Worm (Caenorhabditis elegans): ENCODE results near the gene ZK430.5.

DNA sequence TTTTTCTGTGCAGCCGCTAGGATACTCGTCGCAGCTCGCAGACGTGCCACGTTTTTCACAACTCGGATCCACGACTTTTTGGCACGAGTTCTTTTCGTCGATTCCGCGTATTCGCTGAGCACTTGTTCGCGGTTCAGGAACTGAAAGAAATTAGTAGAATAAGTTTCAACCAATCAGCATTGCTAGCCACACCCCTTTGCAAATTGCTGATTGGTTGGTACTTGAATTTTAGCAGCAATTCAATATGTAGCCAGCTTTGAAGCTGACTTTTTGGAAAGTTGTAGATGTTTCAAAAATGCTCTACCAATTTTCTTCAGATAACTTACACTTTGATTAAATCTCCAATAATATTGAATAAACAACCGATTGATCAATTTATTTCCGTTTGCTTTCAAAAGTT lies 35.8 kb downstream of the ZK430.5 start:
- TF ChIP-seq fkh-10 (GFP tag; optimal IDR thresholded peaks at IDR 0.05) (no peak), irx-1 (tag; optimal IDR thresholded peaks at IDR 0.05) (no peak), nhr-28 (tag; optimal IDR thresholded peaks at IDR 0.05) (no peak), snpc-4 (tag; optimal IDR thresholded peaks at IDR 0.05) (no peak), ztf-11 (tag; optimal IDR thresholded peaks at IDR 0.05) (no peak), aly-2 (tag; optimal IDR thresholded peaks at IDR 0.05) (no peak), dsc-1 (tag; optimal IDR thresholded peaks at IDR 0.05) (no peak), pqm-1 (tag; optimal IDR thresholded peaks at IDR 0.05) (no peak), egl-27 (tag; optimal IDR thresholded peaks at IDR 0.05) (no peak), lin-35 (GFP tag; optimal IDR thresholded peaks at IDR 0.05) (no peak), ceh-88 (GFP tag; IDR thresholded peaks at IDR 0.05) (no peak), sup-37 (GFP tag; optimal IDR thresholded peaks at IDR 0.05) (no peak)
